Fruit fly (Drosophila melanogaster) whole organism, wandering third instar larva: Measurements from ENCODE around the gene eIF3h.

Experiments used
- Abd-B ChIP-seq: fragments of >200 bp; optimal IDR thresholded peaks from 2 replicates; lab custom pipeline; 2017; ENCODE audit warnings: missing biosample characterization, missing genetic modification characterization
- CG32264 ChIP-seq: fragments of 200-800 bp; sonication (Bioruptor generic); optimal IDR thresholded peaks from 2 replicates; lab custom pipeline; 2016; ENCODE audit warnings: missing biosample characterization, missing genetic modification characterization
- CG9705 ChIP-seq: fragments of 200-800 bp; sonication (Bioruptor generic); optimal IDR thresholded peaks from 2 replicates; lab custom pipeline; 2018; ENCODE audit warnings: missing biosample characterization, mild to moderate bottlenecking, missing genetic modification characterization
- CrebA ChIP-seq: fragments of 200-800 bp; sonication (Bioruptor generic); optimal IDR thresholded peaks from 2 replicates; lab custom pipeline; 2016; ENCODE audit warnings: missing biosample characterization, mild to moderate bottlenecking, missing genetic modification characterization, borderline replicate concordance
- Dfd ChIP-seq: fragments of >200 bp; optimal IDR thresholded peaks from 2 replicates; lab custom pipeline; 2017; ENCODE audit warnings: missing biosample characterization, missing genetic modification characterization
- GATAd ChIP-seq: sonication (Bioruptor generic); optimal IDR thresholded peaks from 2 replicates; lab custom pipeline; 2016; ENCODE audit warnings: missing biosample characterization, missing genetic modification characterization
- HLH106 ChIP-seq: fragments of 200-800 bp; optimal IDR thresholded peaks from 3 replicates; lab custom pipeline; 2019; ENCODE audit warnings: missing biosample characterization, mild to moderate bottlenecking, missing genetic modification characterization, moderate library complexity
- Hr78 ChIP-seq: fragments of >200 bp; optimal IDR thresholded peaks from 2 replicates; lab custom pipeline; 2017; ENCODE audit warnings: missing biosample characterization, missing genetic modification characterization
- Hr83 ChIP-seq: fragments of 200-300 bp; sonication (Bioruptor generic); optimal IDR thresholded peaks from 2 replicates; lab custom pipeline; 2016; ENCODE audit warnings: missing biosample characterization, mild to moderate bottlenecking, missing genetic modification characterization, moderate library complexity; ENCODE audit not compliant: poor library complexity, severe bottlenecking
- Jra ChIP-seq: sonication (Bioruptor generic); optimal IDR thresholded peaks from 2 replicates; lab custom pipeline; 2016; ENCODE audit warnings: missing biosample characterization, missing genetic modification characterization
- Mio ChIP-seq: sonication (Bioruptor generic); optimal IDR thresholded peaks from 2 replicates; lab custom pipeline; 2016; ENCODE audit warnings: missing biosample characterization, missing genetic modification characterization
- Myc ChIP-seq: fragments of >200 bp; optimal IDR thresholded peaks from 2 replicates; lab custom pipeline; 2017
- N ChIP-seq: fragments of >200 bp; optimal IDR thresholded peaks from 2 replicates; lab custom pipeline; 2018; ENCODE audit warnings: missing biosample characterization, missing external identifiers, missing genetic modification characterization
- OdsH ChIP-seq: fragments of 200-800 bp; sonication (Bioruptor generic); optimal IDR thresholded peaks from 2 replicates; lab custom pipeline; 2016; ENCODE audit warnings: missing biosample characterization, mild to moderate bottlenecking, missing genetic modification characterization
- Rel ChIP-seq, 2 experiments: fragments of 200-800 bp; sonication (Bioruptor generic) in 1 of 2; optimal IDR thresholded peaks; 2 replicates in 1 of 2; 3 replicates in 1 of 2; lab custom pipeline; 2016 to 2019; ENCODE audit warnings: mild to moderate bottlenecking in 2 of 2, missing biosample characterization in 2 of 2, missing genetic modification characterization in 2 of 2, moderate library complexity in 1 of 2
- Sp1 ChIP-seq: fragments of 200-800 bp; sonication (Bioruptor generic); optimal IDR thresholded peaks from 3 replicates; lab custom pipeline; 2019; ENCODE audit warnings: missing biosample characterization, mild to moderate bottlenecking, missing genetic modification characterization, moderate library complexity
- Vsx2 ChIP-seq: fragments of 200-300, 225-300 bp; sonication (Bioruptor generic); optimal IDR thresholded peaks from 2 replicates; lab custom pipeline; 2018; ENCODE audit warnings: missing biosample characterization, missing genetic modification characterization; ENCODE audit not compliant: partially characterized antibody
- br ChIP-seq: fragments of 200-800 bp; sonication (Bioruptor generic); optimal IDR thresholded peaks from 2 replicates; lab custom pipeline; 2016; ENCODE audit warnings: missing biosample characterization, missing genetic modification characterization
- brk ChIP-seq: fragments of 200-800 bp; sonication (Bioruptor generic); optimal IDR thresholded peaks from 2 replicates; lab custom pipeline; 2016; ENCODE audit warnings: missing biosample characterization, mild to moderate bottlenecking, missing genetic modification characterization
- dl ChIP-seq, 2 experiments: fragments of 175-275, 200-275 bp in 1 of 2; fragments of 200-275 bp in 1 of 2; sonication (Bioruptor generic); optimal IDR thresholded peaks; lab custom pipeline; 2018; ENCODE audit warnings: mild to moderate bottlenecking in 2 of 2, missing biosample characterization in 2 of 2, missing genetic modification characterization in 2 of 2, moderate library complexity in 2 of 2; ENCODE audit not compliant: partially characterized antibody in 2 of 2, insufficient read depth in 1 of 2
- dsf ChIP-seq: sonication (Bioruptor generic); optimal IDR thresholded peaks from 2 replicates; lab custom pipeline; 2016; ENCODE audit warnings: missing biosample characterization, missing genetic modification characterization, borderline replicate concordance
- ey ChIP-seq: fragments of 200-800 bp; sonication (Bioruptor generic); optimal IDR thresholded peaks from 2 replicates; lab custom pipeline; 2016; ENCODE audit warnings: missing biosample characterization, missing genetic modification characterization
- fru ChIP-seq: fragments of 200-800 bp; sonication (Bioruptor generic); optimal IDR thresholded peaks from 3 replicates; lab custom pipeline; 2016; ENCODE audit warnings: missing biosample characterization, mild to moderate bottlenecking, missing genetic modification characterization
- h ChIP-seq: fragments of 200-800 bp; sonication (Bioruptor generic); optimal IDR thresholded peaks from 3 replicates; lab custom pipeline; 2016; ENCODE audit warnings: missing biosample characterization, mild to moderate bottlenecking, missing genetic modification characterization
- jim ChIP-seq: fragments of 175-275, 200-325 bp; sonication (Bioruptor generic); optimal IDR thresholded peaks from 2 replicates; lab custom pipeline; 2016; ENCODE audit warnings: missing biosample characterization, mild to moderate bottlenecking, missing genetic modification characterization
- pan ChIP-seq: fragments of >200 bp; optimal IDR thresholded peaks from 2 replicates; lab custom pipeline; 2017
- psq ChIP-seq: fragments of 200-800 bp; sonication (Bioruptor generic); optimal IDR thresholded peaks from 3 replicates; lab custom pipeline; 2017; ENCODE audit warnings: missing biosample characterization, mild to moderate bottlenecking, missing genetic modification characterization, moderate library complexity
- sage ChIP-seq: fragments of 200-800 bp; sonication (Bioruptor generic); optimal IDR thresholded peaks from 2 replicates; lab custom pipeline; 2016; ENCODE audit warnings: missing biosample characterization, mild to moderate bottlenecking, missing genetic modification characterization
- sv ChIP-seq: fragments of 200-800 bp; sonication (Bioruptor generic); optimal IDR thresholded peaks from 3 replicates; lab custom pipeline; 2016; ENCODE audit warnings: missing biosample characterization, missing genetic modification characterization
- tai ChIP-seq: sonication (Bioruptor generic); optimal IDR thresholded peaks from 2 replicates; lab custom pipeline; 2016; ENCODE audit warnings: missing biosample characterization, missing genetic modification characterization
- woc ChIP-seq: sonication (Bioruptor generic); optimal IDR thresholded peaks from 2 replicates; lab custom pipeline; 2016; ENCODE audit warnings: missing biosample characterization, mild to moderate bottlenecking, missing genetic modification characterization

Gene eIF3h

dm6 chr2L:5043043-5043442 lies 9.9 kb downstream of the eIF3h start, which contains the start of the genes CG33995, CG44000 and CG44001 (continued):
- TF ChIP-seq dl (GFP tag; optimal IDR thresholded peaks at IDR 0.05; lab: Kevin White, UChicago; ENCODE audit: insufficient read depth in 1 of 2, partially characterized antibody in 2 of 2), result no peak
- TF ChIP-seq jim (GFP tag; lab: Kevin White, UChicago), result no peak
- TF ChIP-seq dsf (GFP tag; lab: Kevin White, UChicago), result no peak
- TF ChIP-seq HLH106 (tag; lab: Kevin White, UChicago), result peak; percentile 48
- peak; percentile 42 for TF ChIP-seq sv (GFP tag; lab: Kevin White, UChicago)
- TF ChIP-seq psq (GFP tag; lab: Kevin White, UChicago), result peak; percentile 7
- TF ChIP-seq Sp1 (GFP tag; lab: Kevin White, UChicago), result peak; percentile 52
- no peak for TF ChIP-seq brk (GFP tag; lab: Kevin White, UChicago)
- no peak for TF ChIP-seq CrebA

dm6 chr2L:5042076-5042475 lies 10.8 kb downstream of the eIF3h start:
- no peak for TF ChIP-seq Mio (GFP tag; lab: Kevin White, UChicago)
- no peak for TF ChIP-seq br (GFP tag; lab: Kevin White, UChicago)
- no peak for TF ChIP-seq dl (GFP tag; optimal IDR thresholded peaks at IDR 0.05; lab: Kevin White, UChicago; ENCODE audit: insufficient read depth in 1 of 2, partially characterized antibody in 2 of 2)
- no peak for TF ChIP-seq psq (GFP tag; lab: Kevin White, UChicago)
- no peak for TF ChIP-seq OdsH (GFP tag; lab: Kevin White, UChicago)
- no peak for TF ChIP-seq ey
- no peak for TF ChIP-seq Rel (GFP tag; optimal IDR thresholded peaks at IDR 0.05; lab: Kevin White, UChicago)
- TF ChIP-seq Rel (tag; optimal IDR thresholded peaks at IDR 0.05; lab: Kevin White, UChicago), result no peak
- TF ChIP-seq tai, result no peak
- TF ChIP-seq CG32264, result no peak
- no peak for TF ChIP-seq N
- no peak for TF ChIP-seq Hr83 (GFP tag; lab: Kevin White, UChicago)
- TF ChIP-seq, all 38 proteins: peak for 0

- TF ChIP-seq tai (no peak), pan (lab: Kevin White, UChicago) (no peak), Hr78 (GFP tag; lab: Kevin White, UChicago) (no peak), Abd-B (GFP tag; lab: Kevin White, UChicago) (no peak), Myc (lab: Kevin White, UChicago) (no peak), dl (GFP tag; optimal IDR thresholded peaks at IDR 0.05; lab: Kevin White, UChicago; ENCODE audit: insufficient read depth in 1 of 2, partially characterized antibody in 2 of 2) (no peak), ey (no peak), OdsH (GFP tag; lab: Kevin White, UChicago) (no peak), sv (GFP tag; lab: Kevin White, UChicago) (no peak), sage (GFP tag; lab: Kevin White, UChicago) (no peak), N (no peak), CG9705 (GFP tag; lab: Kevin White, UChicago) (no peak), h (GFP tag; lab: Kevin White, UChicago) (no peak), woc (GFP tag; lab: Kevin White, UChicago) (no peak), Dfd (GFP tag; lab: Kevin White, UChicago) (no peak), Vsx2 (GFP tag; lab: Kevin White, UChicago) (no peak), Jra (GFP tag; lab: Kevin White, UChicago) (no peak)
These were observed 15.5 kb downstream of the eIF3h start, which contains the start of the genes CG14042 and SP555 for dm6 chr2L:5037402-5037860. CG14042 (plus strand) TSS chr2L:5037709. SP555 (plus strand) TSS chr2L:5037709.

dm6 chr2L:5036120-5036519 lies 16.8 kb downstream of the eIF3h start:
- TF ChIP-seq Hr83 (GFP tag; lab: Kevin White, UChicago), result no peak
- no peak for TF ChIP-seq Mio (GFP tag; lab: Kevin White, UChicago)
- no peak for TF ChIP-seq OdsH (GFP tag; lab: Kevin White, UChicago)
- TF ChIP-seq brk (GFP tag; lab: Kevin White, UChicago), result no peak
- no peak for TF ChIP-seq h (GFP tag; lab: Kevin White, UChicago)
- TF ChIP-seq GATAd (GFP tag; lab: Kevin White, UChicago), result no peak
- TF ChIP-seq Vsx2 (GFP tag; lab: Kevin White, UChicago), result no peak
- no peak for TF ChIP-seq N
- TF ChIP-seq jim (GFP tag; lab: Kevin White, UChicago), result no peak
- TF ChIP-seq Abd-B (GFP tag; lab: Kevin White, UChicago), result no peak
- no peak for TF ChIP-seq CG9705 (GFP tag; lab: Kevin White, UChicago)
- no peak for TF ChIP-seq ey
- TF ChIP-seq fru, result no peak
- no peak for TF ChIP-seq CG32264
